Worm (Caenorhabditis elegans) whole organism, L1 larva: ENCODE measurements around the gene E02H9.1.

Experiments used
- egl-27 ChIP-seq, 2 experiments: fragments of 150-350 bp in 1 of 2; sonication (generic microtip); optimal IDR thresholded peaks; 3 replicates each; lab custom pipeline; 2017 to 2018; ENCODE audit warnings: missing biosample characterization in 2 of 2, missing genetic modification characterization in 2 of 2, missing genetic modification reagents in 2 of 2
- fos-1 ChIP-seq: fragments of 150-350 bp; optimal IDR thresholded peaks from 2 replicates; lab custom pipeline; 2014; ENCODE audit warnings: missing biosample characterization, missing genetic modification characterization
- lin-15B ChIP-seq: fragments of 150-350 bp; sonication (generic microtip); optimal IDR thresholded peaks from 3 replicates; lab custom pipeline; 2014; ENCODE audit warnings: missing biosample characterization, missing genetic modification characterization
- mef-2 ChIP-seq: fragments of 150-350 bp; optimal IDR thresholded peaks from 2 replicates; lab custom pipeline; 2014; ENCODE audit warnings: missing biosample characterization, missing genetic modification characterization
- nhr-28 ChIP-seq: fragments of 150-350 bp; optimal IDR thresholded peaks from 2 replicates; lab custom pipeline; 2014; ENCODE audit warnings: missing biosample characterization, missing genetic modification characterization
- unc-62 ChIP-seq: fragments of 150-350 bp; optimal IDR thresholded peaks from 2 replicates; lab custom pipeline; 2014; ENCODE audit warnings: missing biosample characterization, missing genetic modification reagents, missing genetic modification characterization

DNA sequence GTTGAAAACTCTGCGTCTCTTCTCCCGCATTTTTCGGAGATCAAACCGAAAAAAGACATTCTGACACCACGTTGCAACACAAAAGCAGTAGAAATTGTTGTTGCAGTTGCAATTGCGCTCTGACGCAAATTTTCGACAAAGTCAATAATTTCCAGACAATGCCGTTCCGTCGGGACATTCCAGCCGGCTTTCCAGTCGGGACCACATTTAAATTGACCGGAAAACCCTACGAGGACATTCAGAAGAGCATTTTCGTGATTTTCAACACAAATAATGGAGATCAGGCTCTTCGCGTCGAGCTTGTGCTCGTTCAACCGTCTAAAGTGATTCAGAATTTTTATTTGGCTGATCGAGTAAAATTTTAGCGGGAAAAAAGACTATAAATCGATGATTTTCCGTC lies 49.3 kb upstream of the E02H9.1 start:
- no peak for TF ChIP-seq mef-2 (tag; lab: Kevin White, UChicago)
- no peak for TF ChIP-seq lin-15B (tag; lab: Kevin White, UChicago)
- no peak for TF ChIP-seq egl-27 (tag; optimal IDR thresholded peaks at IDR 0.05; lab: Kevin White, UChicago)
- TF ChIP-seq nhr-28 (tag; lab: Kevin White, UChicago) = no peak
- no peak for TF ChIP-seq unc-62 (GFP tag; lab: Kevin White, UChicago)
- TF ChIP-seq fos-1 (tag; lab: Kevin White, UChicago) = no peak
